Worm (Caenorhabditis elegans) whole organism, L1 larva: ENCODE results near the gene pgp-8.

Source experiments
- fkh-10 ChIP-seq: sonication (generic microtip); optimal IDR thresholded peaks from 2 replicates; lab custom pipeline; 2017; ENCODE audit warnings: missing biosample characterization, missing genetic modification reagents, missing genetic modification characterization
- nhr-11 ChIP-seq: fragments of 150-350 bp; optimal IDR thresholded peaks from 2 replicates; lab custom pipeline; 2014; ENCODE audit warnings: missing biosample characterization, missing genetic modification characterization
- pqm-1 ChIP-seq: sonication (generic microtip); optimal IDR thresholded peaks from 3 replicates; lab custom pipeline; 2017; ENCODE audit warnings: missing biosample characterization, missing genetic modification characterization
- sox-4 ChIP-seq: sonication (generic microtip); optimal IDR thresholded peaks from 2 replicates; lab custom pipeline; 2016; ENCODE audit warnings: missing genetic modification characterization, missing compliant biosample characterization

- TF ChIP-seq pqm-1 (tag; lab: Kevin White, UChicago) (no peak), fkh-10 (GFP tag; lab: Kevin White, UChicago) (no peak), sox-4 (tag; lab: Kevin White, UChicago) (no peak), nhr-11 (no peak)
Observed at ce11 chrX:10913981-10914380, 49.8 kb upstream of the pgp-8 start, which contains the start of gene F47B10.9.
